Worm (Caenorhabditis elegans) whole organism, L1 larva: ENCODE measurements around the gene F44E2.7.

Experiments
- C04F5.9 ChIP-seq: sonication (generic microtip); optimal IDR thresholded peaks from 2 replicates; lab custom pipeline; 2016; ENCODE audit warnings: missing genetic modification characterization, missing compliant biosample characterization
- C16A3.4 ChIP-seq: fragments of 150-350 bp; optimal IDR thresholded peaks from 2 replicates; lab custom pipeline; 2014; ENCODE audit warnings: missing biosample characterization, missing genetic modification characterization
- F16B12.6 ChIP-seq: fragments of 150-350 bp; optimal IDR thresholded peaks from 2 replicates; lab custom pipeline; 2014; ENCODE audit warnings: missing biosample characterization, missing genetic modification characterization
- aly-2 ChIP-seq: fragments of 150-350 bp; optimal IDR thresholded peaks from 2 replicates; lab custom pipeline; 2014; ENCODE audit warnings: missing biosample characterization, missing genetic modification characterization
- ceh-8 ChIP-seq: fragments of 200-800 bp; sonication (Bioruptor generic); optimal IDR thresholded peaks from 2 replicates; lab custom pipeline; 2018; ENCODE audit warnings: mild to moderate bottlenecking, missing genetic modification characterization, moderate library complexity, missing compliant biosample characterization
- ceh-82 ChIP-seq, 3 experiments: fragments of 150-350 bp in 1 of 3; sonication (generic microtip) in 2 of 3; optimal IDR thresholded peaks; 2 replicates each; lab custom pipeline; 2014 to 2017; ENCODE audit warnings: missing biosample characterization in 3 of 3, missing genetic modification characterization in 3 of 3
- ceh-88 ChIP-seq: fragments of 200-800 bp; sonication (Bioruptor generic); IDR thresholded peaks from 2 replicates; pipeline ENCODE4 v1.3.6; 2022; ENCODE audit warnings: missing genetic modification characterization, missing compliant biosample characterization
- ceh-90 ChIP-seq: sonication (generic microtip); optimal IDR thresholded peaks from 2 replicates; lab custom pipeline; 2016; ENCODE audit warnings: missing genetic modification characterization, missing compliant biosample characterization
- dpl-1 ChIP-seq, 3 experiments: fragments of 150-350 bp in 2 of 3; sonication (generic microtip) in 1 of 3; optimal IDR thresholded peaks; 2 replicates each; lab custom pipeline; 2014 to 2017; ENCODE audit warnings: missing biosample characterization in 3 of 3, missing genetic modification characterization in 3 of 3, missing genetic modification reagents in 3 of 3
- dsc-1 ChIP-seq: sonication (generic microtip); optimal IDR thresholded peaks from 2 replicates; lab custom pipeline; 2016; ENCODE audit warnings: mild to moderate bottlenecking, missing genetic modification characterization, missing compliant biosample characterization
- efl-1 ChIP-seq, 4 experiments: fragments of 150-350 bp; optimal IDR thresholded peaks in 3 of 4; peaks in 1 of 4; 1 replicate in 1 of 4; 2 replicates in 3 of 4; lab custom pipeline; 2014; ENCODE audit warnings: missing biosample characterization in 2 of 4, missing genetic modification characterization in 2 of 4, missing genetic modification reagents in 2 of 4
- elt-3 ChIP-seq, 6 experiments: fragments of 150-350 bp in 1 of 6; sonication (generic microtip); optimal IDR thresholded peaks; 2 replicates each; lab custom pipeline; 2017 to 2018; ENCODE audit warnings: missing biosample characterization in 6 of 6, missing genetic modification characterization in 6 of 6, inconsistent platforms in 1 of 6
- ets-5 ChIP-seq: fragments of 200-800 bp; sonication (Bioruptor generic); IDR thresholded peaks from 2 replicates; pipeline ENCODE4 v1.3.6; 2022; ENCODE audit warnings: missing genetic modification characterization, missing compliant biosample characterization
- fos-1 ChIP-seq: fragments of 150-350 bp; optimal IDR thresholded peaks from 2 replicates; lab custom pipeline; 2014; ENCODE audit warnings: missing biosample characterization, missing genetic modification characterization
- hlh-17 ChIP-seq: fragments of 200-800 bp; sonication (Bioruptor generic); optimal IDR thresholded peaks from 2 replicates; lab custom pipeline; 2018; ENCODE audit warnings: missing genetic modification characterization, mild to moderate bottlenecking, missing compliant biosample characterization, moderate library complexity, borderline replicate concordance
- hlh-4 ChIP-seq: sonication (generic microtip); optimal IDR thresholded peaks from 2 replicates; lab custom pipeline; 2016; ENCODE audit warnings: mild to moderate bottlenecking, missing genetic modification characterization, missing compliant biosample characterization
- hpl-2 ChIP-seq: fragments of 150-350 bp; optimal IDR thresholded peaks from 2 replicates; lab custom pipeline; 2014; ENCODE audit warnings: missing biosample characterization, missing genetic modification reagents, missing genetic modification characterization
- irx-1 ChIP-seq: sonication (generic microtip); optimal IDR thresholded peaks from 2 replicates; lab custom pipeline; 2016; ENCODE audit warnings: missing genetic modification characterization, missing compliant biosample characterization
- isw-1 ChIP-seq: fragments of 200-800 bp; sonication (Bioruptor generic); IDR thresholded peaks from 2 replicates; pipeline ENCODE4 v1.3.6; 2022; ENCODE audit warnings: missing genetic modification characterization, missing compliant biosample characterization
- jun-1 ChIP-seq: fragments of 150-350 bp; optimal IDR thresholded peaks from 2 replicates; lab custom pipeline; 2014; ENCODE audit warnings: missing biosample characterization, missing genetic modification reagents, missing genetic modification characterization
- lin-13 ChIP-seq: fragments of 150-350 bp; optimal IDR thresholded peaks from 2 replicates; lab custom pipeline; 2014; ENCODE audit warnings: missing biosample characterization, missing genetic modification reagents, missing genetic modification characterization
- lin-14 ChIP-seq: fragments of 200-800 bp; sonication (Bioruptor generic); optimal IDR thresholded peaks from 2 replicates; lab custom pipeline; 2018; ENCODE audit warnings: mild to moderate bottlenecking, missing genetic modification characterization, moderate library complexity, missing compliant biosample characterization
- lin-15B ChIP-seq: fragments of 150-350 bp; sonication (generic microtip); optimal IDR thresholded peaks from 3 replicates; lab custom pipeline; 2014; ENCODE audit warnings: missing biosample characterization, missing genetic modification characterization
- lin-35 ChIP-seq, 2 experiments: fragments of 150-350 bp; optimal IDR thresholded peaks; 2 replicates each; lab custom pipeline; 2014; ENCODE audit warnings: missing biosample characterization in 2 of 2, missing genetic modification characterization in 2 of 2, missing genetic modification reagents in 2 of 2
- lin-39 ChIP-seq: fragments of 150-350 bp; optimal IDR thresholded peaks from 2 replicates; lab custom pipeline; 2014; ENCODE audit warnings: missing biosample characterization, missing genetic modification reagents, missing genetic modification characterization
- lsy-2 ChIP-seq, 2 experiments: fragments of 150-350 bp; optimal IDR thresholded peaks; 2 replicates each; lab custom pipeline; 2014; ENCODE audit warnings: missing biosample characterization in 2 of 2, missing genetic modification characterization in 2 of 2
- mdl-1 ChIP-seq, 2 experiments: fragments of 150-350 bp; optimal IDR thresholded peaks; 2 replicates each; lab custom pipeline; 2014 to 2017; ENCODE audit warnings: missing biosample characterization in 2 of 2, missing genetic modification characterization in 2 of 2, inconsistent platforms in 1 of 2
- nhr-11 ChIP-seq: fragments of 150-350 bp; optimal IDR thresholded peaks from 2 replicates; lab custom pipeline; 2014; ENCODE audit warnings: missing biosample characterization, missing genetic modification characterization
- nhr-19 ChIP-seq: fragments of 200-800 bp; sonication (Bioruptor generic); conservative IDR thresholded peaks from 2 replicates; pipeline ENCODE4 v1.3.6; 2022; ENCODE audit warnings: missing genetic modification characterization, missing compliant biosample characterization
- nhr-20 ChIP-seq: sonication (generic microtip); optimal IDR thresholded peaks from 2 replicates; lab custom pipeline; 2016; ENCODE audit warnings: mild to moderate bottlenecking, missing genetic modification characterization, missing compliant biosample characterization
- nhr-28 ChIP-seq: fragments of 150-350 bp; optimal IDR thresholded peaks from 2 replicates; lab custom pipeline; 2014; ENCODE audit warnings: missing biosample characterization, missing genetic modification characterization
- nhr-47 ChIP-seq: sonication (generic microtip); optimal IDR thresholded peaks from 2 replicates; lab custom pipeline; 2016; ENCODE audit warnings: mild to moderate bottlenecking, missing genetic modification characterization, moderate library complexity, missing compliant biosample characterization
- nhr-76 ChIP-seq: sonication (generic microtip); optimal IDR thresholded peaks from 2 replicates; lab custom pipeline; 2017; ENCODE audit warnings: missing biosample characterization, missing genetic modification characterization
- nhr-77 ChIP-seq: fragments of 150-350 bp; optimal IDR thresholded peaks from 2 replicates; lab custom pipeline; 2014; ENCODE audit warnings: missing biosample characterization, missing genetic modification characterization
- nhr-84 ChIP-seq: sonication (generic microtip); optimal IDR thresholded peaks from 2 replicates; lab custom pipeline; 2017; ENCODE audit warnings: missing biosample characterization, missing genetic modification characterization
- nhr-85 ChIP-seq: sonication (generic microtip); peaks from one replicate; lab custom pipeline; 2016; ENCODE audit warnings: missing genetic modification characterization, inconsistent platforms, missing compliant biosample characterization
- nhr-90 ChIP-seq: sonication (generic microtip); optimal IDR thresholded peaks from 2 replicates; lab custom pipeline; 2016; ENCODE audit warnings: mild to moderate bottlenecking, missing genetic modification characterization, missing compliant biosample characterization; ENCODE audit not compliant: poor library complexity
- pag-3 ChIP-seq: sonication (generic microtip); optimal IDR thresholded peaks from 2 replicates; lab custom pipeline; 2017; ENCODE audit warnings: missing genetic modification characterization, mild to moderate bottlenecking, missing compliant biosample characterization, antibody characterized with exemption, borderline replicate concordance; ENCODE audit not compliant: insufficient read depth
- rnt-1 ChIP-seq: sonication (generic microtip); optimal IDR thresholded peaks from 2 replicates; lab custom pipeline; 2016; ENCODE audit warnings: mild to moderate bottlenecking, missing genetic modification characterization, moderate library complexity, missing compliant biosample characterization
- snpc-4 ChIP-seq: fragments of 150-350 bp; optimal IDR thresholded peaks from 2 replicates; lab custom pipeline; 2014; ENCODE audit warnings: missing biosample characterization, missing genetic modification characterization
- snu-23 ChIP-seq: sonication (generic microtip); optimal IDR thresholded peaks from 2 replicates; lab custom pipeline; 2016; ENCODE audit warnings: missing genetic modification characterization, missing compliant biosample characterization
- sptf-1 ChIP-seq: fragments of 150-350 bp; optimal IDR thresholded peaks from 2 replicates; lab custom pipeline; 2014; ENCODE audit warnings: missing biosample characterization, missing genetic modification characterization
- tbx-2 ChIP-seq: sonication (generic microtip); optimal IDR thresholded peaks from 2 replicates; lab custom pipeline; 2016; ENCODE audit warnings: missing genetic modification characterization, missing compliant biosample characterization
- unc-62 ChIP-seq: fragments of 150-350 bp; optimal IDR thresholded peaks from 2 replicates; lab custom pipeline; 2014; ENCODE audit warnings: missing biosample characterization, missing genetic modification reagents, missing genetic modification characterization
- unc-86 ChIP-seq: sonication (generic microtip); optimal IDR thresholded peaks from 2 replicates; lab custom pipeline; 2016; ENCODE audit warnings: missing genetic modification characterization, missing compliant biosample characterization
- vab-15 ChIP-seq: sonication (generic microtip); optimal IDR thresholded peaks from 2 replicates; lab custom pipeline; 2017; ENCODE audit warnings: missing genotype, mild to moderate bottlenecking, missing genetic modification characterization, missing compliant biosample characterization
- zag-1 ChIP-seq: fragments of 150-350 bp; optimal IDR thresholded peaks from 2 replicates; lab custom pipeline; 2014; ENCODE audit warnings: missing biosample characterization, missing genetic modification characterization
- ztf-11 ChIP-seq, 2 experiments: sonication (generic microtip); optimal IDR thresholded peaks; 2 replicates each; lab custom pipeline; 2016 to 2017; ENCODE audit warnings: missing genetic modification characterization in 2 of 2, missing biosample characterization in 1 of 2, missing compliant biosample characterization in 1 of 2

The F44E2.7 gene

ce11 chrIII:8850482-8851047 lies 2.3 kb upstream of the F44E2.7 start, which contains the start of gene F44E2.9 (continued):
- TF ChIP-seq ztf-11 (tag; optimal IDR thresholded peaks at IDR 0.05; lab: Kevin White, UChicago), result peak in 1 of 2 experiments; percentile 78
- TF ChIP-seq nhr-20, result peak; percentile 70
- TF ChIP-seq ceh-90 (tag; lab: Kevin White, UChicago), result peak; percentile 88
- TF ChIP-seq hlh-4, result no peak
- TF ChIP-seq isw-1 (GFP tag; lab: Robert Waterston, UW), result peak; percentile 67
- no peak for TF ChIP-seq nhr-11 (tag; lab: Kevin White, UChicago)
- TF ChIP-seq fos-1, result no peak
- TF ChIP-seq aly-2, result no peak
- no peak for TF ChIP-seq nhr-84
- no peak for TF ChIP-seq jun-1 (tag; lab: Kevin White, UChicago)
- TF ChIP-seq nhr-28 (tag; lab: Kevin White, UChicago), result no peak
- peak; percentile 22 for TF ChIP-seq snpc-4 (tag; lab: Kevin White, UChicago)
- peak in 1 of 2 experiments; percentile 20 for TF ChIP-seq mdl-1 (tag; optimal IDR thresholded peaks at IDR 0.05; lab: Kevin White, UChicago)
- no peak for TF ChIP-seq nhr-77 (tag; lab: Kevin White, UChicago)
- no peak for TF ChIP-seq sptf-1
- peak; percentile 79 for TF ChIP-seq nhr-90 (tag; lab: Kevin White, UChicago)
- TF ChIP-seq lin-14, result peak; percentile 91
- peak; percentile 39 for TF ChIP-seq C16A3.4 (tag; lab: Kevin White, UChicago)
- TF ChIP-seq nhr-47, result no peak
- TF ChIP-seq dsc-1 (tag; lab: Kevin White, UChicago), result no peak
- TF ChIP-seq lin-15B, result peak; percentile 33
- TF ChIP-seq lin-35 (GFP tag; optimal IDR thresholded peaks at IDR 0.05; lab: Kevin White, UChicago), result peak; percentile 96
- TF ChIP-seq ceh-8, result peak; percentile 26
- no peak for TF ChIP-seq zag-1 (tag; lab: Kevin White, UChicago)
- peak; percentile 50 for TF ChIP-seq F16B12.6 (tag; lab: Kevin White, UChicago)
- TF ChIP-seq unc-62 (GFP tag; lab: Kevin White, UChicago), result no peak
- peak; percentile 59 for TF ChIP-seq unc-86 (tag; lab: Kevin White, UChicago)
- TF ChIP-seq hlh-17 (GFP tag; lab: Kevin White, UChicago), result no peak
- peak; percentile 76 to 86 for TF ChIP-seq lsy-2 (tag; optimal IDR thresholded peaks at IDR 0.05; lab: Kevin White, UChicago)
- peak; percentile 26 for TF ChIP-seq lin-13
- TF ChIP-seq ets-5 (GFP tag; lab: Robert Waterston, UW), result no peak
- no peak for TF ChIP-seq nhr-76 (tag; lab: Kevin White, UChicago)
- no peak for TF ChIP-seq vab-15 (tag; lab: Kevin White, UChicago)

- no peak for TF ChIP-seq fos-1
These were observed 1.2 kb upstream of the F44E2.7 start, which contains the start of gene F44E2.8 for ce11 chrIII:8849507-8849906. F44E2.8 (minus strand) TSS chrIII:8849877.

DNA sequence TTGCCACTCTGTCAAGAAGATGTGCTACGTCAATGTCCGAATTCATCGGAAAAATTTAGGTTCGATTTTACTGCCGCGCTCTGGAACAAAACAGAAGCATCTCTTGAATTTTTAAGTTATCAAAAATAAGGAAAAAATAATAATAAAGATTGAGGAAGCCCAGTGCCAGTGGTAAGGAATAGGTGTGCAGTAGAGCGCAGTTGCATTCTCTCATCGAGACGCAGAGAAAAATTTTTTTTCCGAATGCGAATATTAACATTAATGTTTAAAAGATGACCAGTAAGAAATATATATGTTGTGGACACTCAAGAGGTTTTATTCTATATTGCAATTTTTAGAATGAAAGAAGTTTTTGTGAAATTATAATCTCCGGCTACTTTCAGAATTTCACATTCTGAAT lies 550 bp downstream of the F44E2.7 start:
- no peak for TF ChIP-seq jun-1 (tag; lab: Kevin White, UChicago)
- TF ChIP-seq ceh-88 (GFP tag; lab: Robert Waterston, UW), result no peak
- TF ChIP-seq mdl-1 (tag; optimal IDR thresholded peaks at IDR 0.05; lab: Kevin White, UChicago), result peak in 1 of 2 experiments; percentile 15
- no peak for TF ChIP-seq snpc-4 (tag; lab: Kevin White, UChicago)
- TF ChIP-seq irx-1 (tag; lab: Kevin White, UChicago), result peak; percentile 23
- TF ChIP-seq nhr-28 (tag; lab: Kevin White, UChicago), result no peak
- TF ChIP-seq lin-15B, result peak; percentile 63
- peak; percentile 62 for TF ChIP-seq snu-23 (GFP tag; lab: Kevin White, UChicago)
- TF ChIP-seq nhr-19 (GFP tag; lab: Robert Waterston, UW), result peak; percentile 35; the same call in 1 of the 2 replicates
- peak; percentile 0 for TF ChIP-seq vab-15 (tag; lab: Kevin White, UChicago)
- TF ChIP-seq isw-1 (GFP tag; lab: Robert Waterston, UW), result peak; percentile 2; the same call in 1 of the 2 replicates
- peak; percentile 28 for TF ChIP-seq tbx-2 (tag; lab: Kevin White, UChicago)
- peak; percentile 75 to 76 for TF ChIP-seq efl-1 (optimal IDR thresholded peaks at IDR 0.05; lab: Kevin White, UChicago)
- peak; percentile 75 to 96 for TF ChIP-seq efl-1 (GFP tag; optimal IDR thresholded peaks at IDR 0.05 in 1 of 2; lab: Kevin White, UChicago)
- peak in 1 of 6 experiments; percentile 45 for TF ChIP-seq elt-3 (tag; optimal IDR thresholded peaks at IDR 0.05; lab: Kevin White, UChicago)
- peak; percentile 70 for TF ChIP-seq nhr-85
- TF ChIP-seq hpl-2 (GFP tag; lab: Kevin White, UChicago), result no peak
- TF ChIP-seq pag-3 (tag; lab: Kevin White, UChicago), result no peak
- peak; percentile 70 for TF ChIP-seq rnt-1 (tag; lab: Kevin White, UChicago)
- peak; percentile 67 to 80 (median 72) for TF ChIP-seq dpl-1 (GFP tag; optimal IDR thresholded peaks at IDR 0.05; lab: Kevin White, UChicago)
- TF ChIP-seq C04F5.9 (tag; lab: Kevin White, UChicago), result peak; percentile 26
- peak; percentile 15 to 43 (median 17) for TF ChIP-seq ceh-82 (tag; optimal IDR thresholded peaks at IDR 0.05; lab: Kevin White, UChicago)
- TF ChIP-seq nhr-84, result no peak
- no peak for TF ChIP-seq zag-1 (tag; lab: Kevin White, UChicago)
- TF ChIP-seq lin-39, result no peak
